Worm (Caenorhabditis elegans): ENCODE data around the gene sdz-36.

- TF ChIP-seq efl-1 (GFP tag; optimal IDR thresholded peaks at IDR 0.05) (no peak), gei-17 (GFP tag; optimal IDR thresholded peaks at IDR 0.05) (no peak), dpl-1 (GFP tag; optimal IDR thresholded peaks at IDR 0.05) (no peak), sea-2 (GFP tag; IDR thresholded peaks at IDR 0.05) (no peak)
Measured at ce11 chrIV:9676535-9676934, 14.2 kb upstream of the sdz-36 start.

All from whole organism, young adult.